Worm (Caenorhabditis elegans) whole organism, L2 larva: Measurements from ENCODE around the gene ttr-48.

Experiments
- ZK546.5 ChIP-seq: sonication (generic microtip); optimal IDR thresholded peaks from 2 replicates; lab custom pipeline; 2017; ENCODE audit warnings: missing biosample characterization, missing genetic modification characterization
- ceh-16 ChIP-seq: fragments of 150-350 bp; optimal IDR thresholded peaks from 2 replicates; lab custom pipeline; 2014; ENCODE audit warnings: missing biosample characterization, missing genetic modification characterization
- fos-1 ChIP-seq: fragments of 150-350 bp; optimal IDR thresholded peaks from 2 replicates; lab custom pipeline; 2014; ENCODE audit warnings: missing biosample characterization, missing genetic modification characterization
- lin-11 ChIP-seq: fragments of 150-350 bp; sonication (generic microtip); optimal IDR thresholded peaks from 2 replicates; lab custom pipeline; 2014; ENCODE audit warnings: missing biosample characterization, missing genetic modification characterization, inconsistent platforms, mixed read lengths
- lin-13 ChIP-seq: fragments of 150-350 bp; optimal IDR thresholded peaks from 2 replicates; lab custom pipeline; 2014; ENCODE audit warnings: missing biosample characterization, missing genetic modification reagents, missing genetic modification characterization
- mdl-1 ChIP-seq, 2 experiments: fragments of 150-350 bp in 1 of 2; sonication (generic microtip) in 1 of 2; optimal IDR thresholded peaks; 2 replicates each; lab custom pipeline; 2017; ENCODE audit warnings: missing biosample characterization in 2 of 2, missing genetic modification characterization in 2 of 2
- nhr-237 ChIP-seq: fragments of 150-350 bp; optimal IDR thresholded peaks from 2 replicates; lab custom pipeline; 2014; ENCODE audit warnings: missing biosample characterization, missing genetic modification characterization
- nhr-77 ChIP-seq: fragments of 150-350 bp; optimal IDR thresholded peaks from 2 replicates; lab custom pipeline; 2014; ENCODE audit warnings: missing biosample characterization, missing genetic modification characterization
- skn-1 ChIP-seq: sonication (generic microtip); optimal IDR thresholded peaks from 2 replicates; lab custom pipeline; 2017; ENCODE audit warnings: missing biosample characterization, missing genetic modification characterization
- snpc-4 ChIP-seq: fragments of 150-350 bp; optimal IDR thresholded peaks from 2 replicates; lab custom pipeline; 2014; ENCODE audit warnings: missing biosample characterization, missing genetic modification characterization
- unc-62 ChIP-seq: fragments of 150-350 bp; optimal IDR thresholded peaks from 2 replicates; lab custom pipeline; 2014; ENCODE audit warnings: missing biosample characterization, missing genetic modification reagents, missing genetic modification characterization

DNA sequence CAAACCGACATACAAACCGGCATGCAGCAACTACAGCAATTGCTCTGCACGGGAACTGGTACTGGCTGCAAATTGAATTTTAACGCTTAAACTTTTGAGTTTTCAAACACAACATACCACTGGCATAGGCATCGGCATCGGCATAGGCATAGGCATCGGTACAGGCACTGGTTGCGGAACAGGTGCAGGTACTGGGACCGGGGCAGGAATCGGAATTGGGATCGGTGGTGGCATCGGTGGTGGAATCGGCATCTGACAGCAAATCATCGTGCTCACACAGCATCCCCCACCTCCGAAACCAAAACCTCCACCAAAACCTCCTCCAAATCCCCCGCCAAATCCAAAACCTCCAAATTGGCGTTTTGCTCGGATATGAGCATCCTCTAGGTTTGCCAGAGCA, 48.1 kb downstream of the ttr-48 start:
- TF ChIP-seq lin-11 (tag; lab: Kevin White, UChicago) (no peak), nhr-77 (tag; lab: Kevin White, UChicago) (no peak), nhr-237 (tag; lab: Kevin White, UChicago) (no peak), skn-1 (tag; lab: Kevin White, UChicago) (no peak), ZK546.5 (tag; lab: Kevin White, UChicago) (no peak), lin-13 (GFP tag; lab: Kevin White, UChicago) (no peak), unc-62 (no peak), ceh-16 (tag; lab: Kevin White, UChicago) (no peak), snpc-4 (no peak), mdl-1 (tag; optimal IDR thresholded peaks at IDR 0.05; lab: Kevin White, UChicago) (no peak), fos-1 (tag; lab: Kevin White, UChicago) (no peak)
